Fruit fly (Drosophila melanogaster) whole organism, wandering third instar larva: Measurements from ENCODE around the gene CG31464.

Source experiments
- Abd-B ChIP-seq: fragments of >200 bp; optimal IDR thresholded peaks from 2 replicates; lab custom pipeline; 2017; ENCODE audit warnings: missing biosample characterization, missing genetic modification characterization
- CG32264 ChIP-seq: fragments of 200-800 bp; sonication (Bioruptor generic); optimal IDR thresholded peaks from 2 replicates; lab custom pipeline; 2016; ENCODE audit warnings: missing biosample characterization, missing genetic modification characterization
- CG9705 ChIP-seq: fragments of 200-800 bp; sonication (Bioruptor generic); optimal IDR thresholded peaks from 2 replicates; lab custom pipeline; 2018; ENCODE audit warnings: missing biosample characterization, mild to moderate bottlenecking, missing genetic modification characterization
- Dfd ChIP-seq: fragments of >200 bp; optimal IDR thresholded peaks from 2 replicates; lab custom pipeline; 2017; ENCODE audit warnings: missing biosample characterization, missing genetic modification characterization
- Dif ChIP-seq: fragments of 200-275, 200-300 bp; sonication (Bioruptor generic); optimal IDR thresholded peaks from 2 replicates; lab custom pipeline; 2018; ENCODE audit warnings: missing biosample characterization, missing genetic modification characterization; ENCODE audit not compliant: partially characterized antibody
- Hnf4 ChIP-seq: fragments of 200-800 bp; sonication (Bioruptor generic); optimal IDR thresholded peaks from 2 replicates; lab custom pipeline; 2016; ENCODE audit warnings: missing biosample characterization, mild to moderate bottlenecking, missing genetic modification characterization
- Hr83 ChIP-seq: fragments of 200-300 bp; sonication (Bioruptor generic); optimal IDR thresholded peaks from 2 replicates; lab custom pipeline; 2016; ENCODE audit warnings: missing biosample characterization, mild to moderate bottlenecking, missing genetic modification characterization, moderate library complexity; ENCODE audit not compliant: poor library complexity, severe bottlenecking
- Jra ChIP-seq: sonication (Bioruptor generic); optimal IDR thresholded peaks from 2 replicates; lab custom pipeline; 2016; ENCODE audit warnings: missing biosample characterization, missing genetic modification characterization
- Mio ChIP-seq: sonication (Bioruptor generic); optimal IDR thresholded peaks from 2 replicates; lab custom pipeline; 2016; ENCODE audit warnings: missing biosample characterization, missing genetic modification characterization
- OdsH ChIP-seq: fragments of 200-800 bp; sonication (Bioruptor generic); optimal IDR thresholded peaks from 2 replicates; lab custom pipeline; 2016; ENCODE audit warnings: missing biosample characterization, mild to moderate bottlenecking, missing genetic modification characterization
- Rel ChIP-seq, 2 experiments: fragments of 200-800 bp; sonication (Bioruptor generic) in 1 of 2; optimal IDR thresholded peaks; 2 replicates in 1 of 2; 3 replicates in 1 of 2; lab custom pipeline; 2016 to 2019; ENCODE audit warnings: mild to moderate bottlenecking in 2 of 2, missing biosample characterization in 2 of 2, missing genetic modification characterization in 2 of 2, moderate library complexity in 1 of 2
- Vsx2 ChIP-seq: fragments of 200-300, 225-300 bp; sonication (Bioruptor generic); optimal IDR thresholded peaks from 2 replicates; lab custom pipeline; 2018; ENCODE audit warnings: missing biosample characterization, missing genetic modification characterization; ENCODE audit not compliant: partially characterized antibody
- br ChIP-seq: fragments of 200-800 bp; sonication (Bioruptor generic); optimal IDR thresholded peaks from 2 replicates; lab custom pipeline; 2016; ENCODE audit warnings: missing biosample characterization, missing genetic modification characterization
- brk ChIP-seq: fragments of 200-800 bp; sonication (Bioruptor generic); optimal IDR thresholded peaks from 2 replicates; lab custom pipeline; 2016; ENCODE audit warnings: missing biosample characterization, mild to moderate bottlenecking, missing genetic modification characterization
- dmrt93B ChIP-seq: fragments of 200-800 bp; sonication (Bioruptor generic); optimal IDR thresholded peaks from 2 replicates; lab custom pipeline; 2018; ENCODE audit warnings: missing biosample characterization, mild to moderate bottlenecking, missing genetic modification characterization
- dsf ChIP-seq: sonication (Bioruptor generic); optimal IDR thresholded peaks from 2 replicates; lab custom pipeline; 2016; ENCODE audit warnings: missing biosample characterization, missing genetic modification characterization, borderline replicate concordance
- ey ChIP-seq: fragments of 200-800 bp; sonication (Bioruptor generic); optimal IDR thresholded peaks from 2 replicates; lab custom pipeline; 2016; ENCODE audit warnings: missing biosample characterization, missing genetic modification characterization
- fru ChIP-seq: fragments of 200-800 bp; sonication (Bioruptor generic); optimal IDR thresholded peaks from 3 replicates; lab custom pipeline; 2016; ENCODE audit warnings: missing biosample characterization, mild to moderate bottlenecking, missing genetic modification characterization
- lola ChIP-seq: fragments of >200 bp; optimal IDR thresholded peaks from 2 replicates; lab custom pipeline; 2017; ENCODE audit warnings: missing biosample characterization, missing genetic modification characterization
- psq ChIP-seq: fragments of 200-800 bp; sonication (Bioruptor generic); optimal IDR thresholded peaks from 3 replicates; lab custom pipeline; 2017; ENCODE audit warnings: missing biosample characterization, mild to moderate bottlenecking, missing genetic modification characterization, moderate library complexity
- rgr ChIP-seq: fragments of 200-800 bp; sonication (Bioruptor generic); optimal IDR thresholded peaks from 3 replicates; lab custom pipeline; 2016; ENCODE audit warnings: missing biosample characterization, mild to moderate bottlenecking, missing genetic modification characterization
- sage ChIP-seq: fragments of 200-800 bp; sonication (Bioruptor generic); optimal IDR thresholded peaks from 2 replicates; lab custom pipeline; 2016; ENCODE audit warnings: missing biosample characterization, mild to moderate bottlenecking, missing genetic modification characterization
- sv ChIP-seq: fragments of 200-800 bp; sonication (Bioruptor generic); optimal IDR thresholded peaks from 3 replicates; lab custom pipeline; 2016; ENCODE audit warnings: missing biosample characterization, missing genetic modification characterization
- usp ChIP-seq: fragments of >200 bp; optimal IDR thresholded peaks from 2 replicates; lab custom pipeline; 2017; ENCODE audit warnings: missing biosample characterization, missing genetic modification characterization

The CG31464 gene

dm6 chr3R:8334471-8334783 lies 43.4 kb downstream of the CG31464 start:
- TF ChIP-seq Hnf4 (GFP tag; lab: Kevin White, UChicago) (no peak), psq (GFP tag; lab: Kevin White, UChicago) (peak; percentile 8)

dm6 chr3R:8334982-8335381 lies 43.9 kb downstream of the CG31464 start:
- no peak for TF ChIP-seq dmrt93B (GFP tag; lab: Kevin White, UChicago)
- TF ChIP-seq Dfd (GFP tag; lab: Kevin White, UChicago), result no peak
- TF ChIP-seq Jra (GFP tag; lab: Kevin White, UChicago), result no peak
- no peak for TF ChIP-seq br (GFP tag; lab: Kevin White, UChicago)
- TF ChIP-seq usp (GFP tag; lab: Kevin White, UChicago), result no peak
- TF ChIP-seq sage (GFP tag; lab: Kevin White, UChicago), result no peak
- TF ChIP-seq Vsx2, result no peak
- no peak for TF ChIP-seq Mio (GFP tag; lab: Kevin White, UChicago)
- TF ChIP-seq fru, result no peak
- TF ChIP-seq sv, result no peak
- TF ChIP-seq psq (GFP tag; lab: Kevin White, UChicago), result no peak
- no peak for TF ChIP-seq CG32264 (GFP tag; lab: Kevin White, UChicago)
- no peak for TF ChIP-seq Dif (GFP tag; lab: Kevin White, UChicago)
- TF ChIP-seq OdsH, result no peak
- no peak for TF ChIP-seq ey (GFP tag; lab: Kevin White, UChicago)
- no peak for TF ChIP-seq Abd-B
- TF ChIP-seq Hr83 (GFP tag; lab: Kevin White, UChicago), result no peak
- no peak for TF ChIP-seq rgr (GFP tag; lab: Kevin White, UChicago)
- no peak for TF ChIP-seq Hnf4 (GFP tag; lab: Kevin White, UChicago)
- TF ChIP-seq dsf, result no peak
- TF ChIP-seq, all 38 proteins: peak for 0

dm6 chr3R:8336012-8336567 lies 45.0 kb downstream of the CG31464 start:
- TF ChIP-seq brk (GFP tag; lab: Kevin White, UChicago) (no peak), ey (GFP tag; lab: Kevin White, UChicago) (no peak)

dm6 chr3R:8340675-8341275 lies 49.7 kb downstream of the CG31464 start, which contains the start of the genes COX7A and Arl2:
Gene COX7A (minus strand): TSS chr3R:8341043.
Gene Arl2 (plus strand): TSS chr3R:8341100.
- TF ChIP-seq Hr83 (GFP tag; lab: Kevin White, UChicago) (peak; percentile 29), psq (GFP tag; lab: Kevin White, UChicago) (no peak), Rel (GFP tag; optimal IDR thresholded peaks at IDR 0.05; lab: Kevin White, UChicago) (no peak), Rel (tag; optimal IDR thresholded peaks at IDR 0.05; lab: Kevin White, UChicago) (peak; percentile 7), lola (GFP tag; lab: Kevin White, UChicago) (no peak), rgr (GFP tag; lab: Kevin White, UChicago) (peak; percentile 26), CG9705 (GFP tag; lab: Kevin White, UChicago) (peak; percentile 26)
